Fruit fly (Drosophila melanogaster) whole organism, embryonic: Measurements from ENCODE around the gene P58IPK.

Experiments
- Blimp-1 ChIP-seq: fragments of 200-800 bp; sonication (Bioruptor generic); optimal IDR thresholded peaks from 3 replicates; lab custom pipeline; 2018; ENCODE audit warnings: missing biosample characterization, missing genetic modification characterization, mild to moderate bottlenecking, moderate library complexity, missing genetic modification reagents
- Bteb2 ChIP-seq: fragments of 200-800 bp; sonication (Bioruptor generic); optimal IDR thresholded peaks from 2 replicates; lab custom pipeline; 2016; ENCODE audit warnings: missing biosample characterization, missing genetic modification characterization
- CG10209 ChIP-seq: fragments of 200-800 bp; sonication (Bioruptor generic); optimal IDR thresholded peaks from 3 replicates; lab custom pipeline; 2017; ENCODE audit warnings: missing biosample characterization, mild to moderate bottlenecking, missing genetic modification characterization, missing genetic modification reagents
- CG10321 ChIP-seq: fragments of 200-800 bp; sonication (Bioruptor generic); IDR thresholded peaks from 2 replicates; pipeline ENCODE4 v1.3.6; 2022; ENCODE audit warnings: missing biosample characterization, missing genetic modification characterization
- CG12391 ChIP-seq: fragments of 200-800 bp; sonication (Bioruptor generic); optimal IDR thresholded peaks from 3 replicates; lab custom pipeline; 2018; ENCODE audit warnings: missing biosample characterization, mild to moderate bottlenecking, missing genetic modification characterization, moderate library complexity
- CG13123 ChIP-seq: fragments of 200-800 bp; sonication (Bioruptor generic); optimal IDR thresholded peaks from 2 replicates; lab custom pipeline; 2016; ENCODE audit warnings: missing biosample characterization, missing genetic modification characterization
- CG15269 ChIP-seq: fragments of 200-800 bp; sonication (Bioruptor generic); optimal IDR thresholded peaks from 2 replicates; lab custom pipeline; 2018; ENCODE audit warnings: missing biosample characterization, mild to moderate bottlenecking, missing genetic modification characterization, moderate library complexity
- CG15601 ChIP-seq: fragments of 200-800 bp; sonication (Bioruptor generic); optimal IDR thresholded peaks from 3 replicates; lab custom pipeline; 2019; ENCODE audit warnings: missing biosample characterization, mild to moderate bottlenecking, missing genetic modification characterization, moderate library complexity
- CG15696 ChIP-seq: fragments of 200-800 bp; sonication (Bioruptor generic); optimal IDR thresholded peaks from 2 replicates; lab custom pipeline; 2019; ENCODE audit warnings: missing biosample characterization, mild to moderate bottlenecking, missing genetic modification characterization, moderate library complexity
- CG1603 ChIP-seq: fragments of 200-800 bp; sonication (Bioruptor generic); optimal IDR thresholded peaks from 2 replicates; lab custom pipeline; 2019; ENCODE audit warnings: missing biosample characterization, mild to moderate bottlenecking, missing genetic modification characterization, moderate library complexity
- CG16779 ChIP-seq: fragments of 200-800 bp; sonication (Bioruptor generic); IDR thresholded peaks from 2 replicates; pipeline ENCODE4 v1.3.6; 2022; ENCODE audit warnings: missing biosample characterization, missing genetic modification characterization
- CG16863 ChIP-seq: fragments of 200-800 bp; sonication (Bioruptor generic); optimal IDR thresholded peaks from 3 replicates; lab custom pipeline; 2016; ENCODE audit warnings: missing biosample characterization, missing genetic modification characterization
- CG30020 ChIP-seq: fragments of 200-800 bp; optimal IDR thresholded peaks from 2 replicates; lab custom pipeline; 2019; ENCODE audit warnings: missing biosample characterization, mild to moderate bottlenecking, missing genetic modification characterization, moderate library complexity
- CG4617 ChIP-seq: fragments of 200-800 bp; sonication (Bioruptor generic); optimal IDR thresholded peaks from 3 replicates; lab custom pipeline; 2016; ENCODE audit warnings: missing biosample characterization, missing genetic modification characterization, borderline replicate concordance
- CG4730 ChIP-seq: fragments of 200-800 bp; sonication (Bioruptor generic); IDR thresholded peaks from 2 replicates; pipeline ENCODE4 v1.3.6; 2022; ENCODE audit warnings: missing biosample characterization, missing genetic modification characterization
- CG6272 ChIP-seq: fragments of 200-800 bp; sonication (Bioruptor generic); IDR thresholded peaks from 2 replicates; pipeline ENCODE4 v1.3.6; 2022; ENCODE audit warnings: missing biosample characterization, missing genetic modification characterization
- CG6765 ChIP-seq: fragments of 200-800 bp; sonication (Bioruptor generic); optimal IDR thresholded peaks from 3 replicates; lab custom pipeline; 2017; ENCODE audit warnings: missing biosample characterization, mild to moderate bottlenecking, missing genetic modification characterization
- CG6791 ChIP-seq: fragments of 200-800 bp; sonication (Bioruptor generic); IDR thresholded peaks from 3 replicates; pipeline ENCODE4 v1.3.6; 2022; ENCODE audit warnings: missing biosample characterization, missing genetic modification characterization; ENCODE audit not compliant: partially characterized antibody
- CG7357 ChIP-seq: fragments of 200-800 bp; sonication (Bioruptor generic); IDR thresholded peaks from 3 replicates; pipeline ENCODE4 v1.3.6; 2022; ENCODE audit warnings: missing biosample characterization, missing genetic modification characterization
- CG8388 ChIP-seq: fragments of 200-800 bp; sonication (Bioruptor generic); optimal IDR thresholded peaks from 2 replicates; lab custom pipeline; 2019; ENCODE audit warnings: missing biosample characterization, mild to moderate bottlenecking, missing genetic modification characterization, moderate library complexity
- CG9797 ChIP-seq: fragments of 200-800 bp; sonication (Bioruptor generic); optimal IDR thresholded peaks from 3 replicates; lab custom pipeline; 2018; ENCODE audit warnings: missing biosample characterization, mild to moderate bottlenecking, missing genetic modification characterization
- CG9876 ChIP-seq: fragments of 200-800 bp; sonication (Bioruptor generic); optimal IDR thresholded peaks from 2 replicates; lab custom pipeline; 2016; ENCODE audit warnings: missing biosample characterization, missing genetic modification characterization
- Chrac-16 ChIP-seq: fragments of 200-800 bp; sonication (Bioruptor generic); optimal IDR thresholded peaks from 3 replicates; lab custom pipeline; 2016; ENCODE audit warnings: missing biosample characterization, missing genetic modification characterization
- D ChIP-seq, 2 experiments: fragments of 200-800 bp in 1 of 2; fragments of >200 bp in 1 of 2; sonication (Bioruptor generic) in 1 of 2; optimal IDR thresholded peaks; 2 replicates in 1 of 2; 3 replicates in 1 of 2; lab custom pipeline; 2017; ENCODE audit warnings: mild to moderate bottlenecking in 1 of 2, missing biosample characterization in 1 of 2, missing genetic modification characterization in 1 of 2, missing genetic modification reagents in 1 of 2
- MBD-R2 ChIP-seq: fragments of 200-800 bp; sonication (Bioruptor generic); IDR thresholded peaks from 2 replicates; pipeline ENCODE4 v1.3.6; 2022; ENCODE audit warnings: missing biosample characterization, missing genetic modification characterization
- Mrtf ChIP-seq: fragments of 200-800 bp; sonication (Bioruptor generic); IDR thresholded peaks from 3 replicates; pipeline ENCODE4 v1.3.6; 2022; ENCODE audit warnings: missing biosample characterization, missing genetic modification characterization
- Sry-β ChIP-seq: fragments of 200-800 bp; sonication (Bioruptor generic); optimal IDR thresholded peaks from 2 replicates; lab custom pipeline; 2018; ENCODE audit warnings: missing biosample characterization, mild to moderate bottlenecking, missing genetic modification characterization, moderate library complexity
- Tbp ChIP-seq: fragments of >200 bp; optimal IDR thresholded peaks from 2 replicates; lab custom pipeline; 2018; ENCODE audit warnings: missing biosample characterization, missing genetic modification characterization
- Xbp1 ChIP-seq: fragments of 200-800 bp; sonication (Bioruptor generic); optimal IDR thresholded peaks from 3 replicates; lab custom pipeline; 2016; ENCODE audit warnings: missing biosample characterization, mild to moderate bottlenecking, missing genetic modification characterization
- al ChIP-seq: fragments of 200-800 bp; sonication (Bioruptor generic); IDR thresholded peaks from 2 replicates; pipeline ENCODE4 v1.3.6; 2022; ENCODE audit warnings: missing biosample characterization, missing genetic modification characterization
- br ChIP-seq: fragments of >200 bp; optimal IDR thresholded peaks from 2 replicates; lab custom pipeline; 2017
- dmrt99B ChIP-seq: fragments of 200-800 bp; sonication (Bioruptor generic); optimal IDR thresholded peaks from 2 replicates; lab custom pipeline; 2018; ENCODE audit warnings: missing biosample characterization, mild to moderate bottlenecking, missing genetic modification characterization, moderate library complexity
- fd3F ChIP-seq: fragments of 200-800 bp; sonication (Bioruptor generic); optimal IDR thresholded peaks from 2 replicates; lab custom pipeline; 2018; ENCODE audit warnings: missing biosample characterization, mild to moderate bottlenecking, missing genetic modification characterization, moderate library complexity
- fd64A ChIP-seq: fragments of 200-800 bp; sonication (Bioruptor generic); optimal IDR thresholded peaks from 3 replicates; lab custom pipeline; 2018; ENCODE audit warnings: missing biosample characterization, mild to moderate bottlenecking, missing genetic modification characterization
- ftz-f1 ChIP-seq: fragments of 200-800 bp; sonication (Bioruptor generic); optimal IDR thresholded peaks from 2 replicates; lab custom pipeline; 2016; ENCODE audit warnings: missing biosample characterization, missing genetic modification characterization
- gcm ChIP-seq: fragments of 200-800 bp; sonication (Bioruptor generic); optimal IDR thresholded peaks from 2 replicates; lab custom pipeline; 2019; ENCODE audit warnings: missing biosample characterization, mild to moderate bottlenecking, missing genetic modification characterization, moderate library complexity
- gem ChIP-seq: fragments of 200-800 bp; sonication (Bioruptor generic); optimal IDR thresholded peaks from 2 replicates; lab custom pipeline; 2019; ENCODE audit warnings: missing biosample characterization, mild to moderate bottlenecking, missing genetic modification characterization, moderate library complexity
- gfzf ChIP-seq: fragments of 200-800 bp; sonication (Bioruptor generic); optimal IDR thresholded peaks from 2 replicates; lab custom pipeline; 2016; ENCODE audit warnings: missing biosample characterization, mild to moderate bottlenecking, missing genetic modification characterization, moderate library complexity
- lmd ChIP-seq: fragments of 200-800 bp; sonication (Bioruptor generic); IDR thresholded peaks from 2 replicates; pipeline ENCODE4 v1.3.6; 2022; ENCODE audit warnings: missing biosample characterization, missing genetic modification characterization
- oc ChIP-seq: fragments of 200-800 bp; sonication (Bioruptor generic); optimal IDR thresholded peaks from 2 replicates; lab custom pipeline; 2018; ENCODE audit warnings: missing biosample characterization, mild to moderate bottlenecking, missing genetic modification characterization, moderate library complexity
- scrt ChIP-seq: fragments of 200-800 bp; sonication (Bioruptor generic); optimal IDR thresholded peaks from 2 replicates; lab custom pipeline; 2018; ENCODE audit warnings: missing biosample characterization, mild to moderate bottlenecking, missing genetic modification characterization, moderate library complexity
- slbo ChIP-seq: fragments of 200-800 bp; sonication (Bioruptor generic); IDR thresholded peaks from 2 replicates; pipeline ENCODE4 v1.3.6; 2022; ENCODE audit warnings: missing biosample characterization, missing genetic modification characterization
- sob ChIP-seq: fragments of 200-800 bp; sonication (Bioruptor generic); IDR thresholded peaks from 2 replicates; pipeline ENCODE4 v1.3.6; 2022; ENCODE audit warnings: missing biosample characterization, missing genetic modification characterization
- sqz ChIP-seq: fragments of 200-800 bp; sonication (Bioruptor generic); optimal IDR thresholded peaks from 3 replicates; lab custom pipeline; 2018; ENCODE audit warnings: missing biosample characterization, mild to moderate bottlenecking, missing genetic modification characterization
- stc ChIP-seq: fragments of 200-800 bp; sonication (Bioruptor generic); IDR thresholded peaks from 2 replicates; pipeline ENCODE4 v1.3.6; 2022; ENCODE audit warnings: missing biosample characterization, missing genetic modification characterization
- sug ChIP-seq: fragments of 200-800 bp; optimal IDR thresholded peaks from 2 replicates; lab custom pipeline; 2019; ENCODE audit warnings: missing biosample characterization, mild to moderate bottlenecking, missing genetic modification characterization, moderate library complexity
- tin ChIP-seq: fragments of 200-800 bp; sonication (Bioruptor generic); optimal IDR thresholded peaks from 3 replicates; lab custom pipeline; 2016; ENCODE audit warnings: missing biosample characterization, missing genetic modification characterization
- tna ChIP-seq: fragments of 200-800 bp; sonication (Bioruptor generic); IDR thresholded peaks from 2 replicates; pipeline ENCODE4 v1.3.6; 2022; ENCODE audit warnings: missing biosample characterization, missing genetic modification characterization; ENCODE audit not compliant: partially characterized antibody
- ttk ChIP-seq: fragments of 200-800 bp; sonication (Bioruptor generic); IDR thresholded peaks from 2 replicates; pipeline ENCODE4 v2.1.2; 2022; ENCODE audit warnings: missing biosample characterization, missing genetic modification characterization

Gene P58IPK

DNA sequence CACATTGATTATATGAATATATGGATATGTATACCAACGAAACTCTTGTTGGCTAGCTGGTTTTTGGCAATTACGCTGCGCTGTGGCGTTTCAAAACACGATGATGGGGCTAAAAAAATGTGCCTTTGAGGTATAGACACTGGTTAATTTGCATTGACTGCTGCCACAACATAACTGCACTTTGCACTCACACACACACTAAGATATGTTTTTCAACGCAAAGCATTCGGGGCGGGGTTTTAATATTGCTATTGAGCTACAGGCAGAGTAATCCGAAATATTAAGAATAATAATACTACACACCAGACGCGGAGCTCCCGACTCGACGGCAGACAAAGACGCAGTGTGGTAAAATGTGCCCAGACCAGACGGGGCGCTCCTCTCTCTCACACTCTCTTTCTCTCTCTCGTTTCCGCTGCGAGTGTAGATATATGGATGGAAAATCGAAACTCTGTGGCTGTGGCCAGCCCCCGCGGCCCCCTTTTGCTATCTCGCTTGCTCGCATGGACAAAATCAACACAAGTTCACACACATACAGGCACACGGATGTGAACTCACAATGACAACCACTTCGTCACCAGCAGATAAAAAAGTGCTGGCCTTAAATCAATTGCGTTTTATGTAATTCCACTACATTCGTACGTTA is 35.6 kb upstream of the P58IPK start (continued):
- TF ChIP-seq Bteb2 (no peak), CG16863 (GFP tag; lab: Kevin White, UChicago) (no peak), CG15601 (tag; lab: Kevin White, UChicago) (no peak), Sry-β (GFP tag; lab: Kevin White, UChicago) (peak; percentile 22), gcm (GFP tag; lab: Kevin White, UChicago) (peak; percentile 68), CG6791 (GFP tag; lab: Robert Waterston, UW) (no peak), CG13123 (GFP tag; lab: Kevin White, UChicago) (no peak), Blimp-1 (GFP tag; lab: Kevin White, UChicago) (no peak), fd64A (peak; percentile 65), MBD-R2 (GFP tag; lab: Robert Waterston, UW) (no peak), CG6765 (GFP tag; lab: Kevin White, UChicago) (peak; percentile 82), stc (no peak), Xbp1 (GFP tag; lab: Kevin White, UChicago) (no peak), br (lab: Kevin White, UChicago) (no peak), sob (GFP tag; lab: Robert Waterston, UW) (no peak), tna (GFP tag; lab: Robert Waterston, UW) (no peak), D (optimal IDR thresholded peaks at IDR 0.05; lab: Kevin White, UChicago) (peak; percentile 59), D (GFP tag; optimal IDR thresholded peaks at IDR 0.05; lab: Kevin White, UChicago) (peak; percentile 8), Chrac-16 (GFP tag; lab: Kevin White, UChicago) (no peak), CG1603 (tag; lab: Kevin White, UChicago) (peak; percentile 48), CG10321 (no peak), CG10209 (GFP tag; lab: Kevin White, UChicago) (no peak), slbo (no peak), CG30020 (no peak), Tbp (GFP tag; lab: Kevin White, UChicago) (no peak), oc (tag; lab: Kevin White, UChicago) (no peak), fd3F (GFP tag; lab: Kevin White, UChicago) (no peak), al (no peak), CG4730 (GFP tag; lab: Robert Waterston, UW) (no peak)

DNA sequence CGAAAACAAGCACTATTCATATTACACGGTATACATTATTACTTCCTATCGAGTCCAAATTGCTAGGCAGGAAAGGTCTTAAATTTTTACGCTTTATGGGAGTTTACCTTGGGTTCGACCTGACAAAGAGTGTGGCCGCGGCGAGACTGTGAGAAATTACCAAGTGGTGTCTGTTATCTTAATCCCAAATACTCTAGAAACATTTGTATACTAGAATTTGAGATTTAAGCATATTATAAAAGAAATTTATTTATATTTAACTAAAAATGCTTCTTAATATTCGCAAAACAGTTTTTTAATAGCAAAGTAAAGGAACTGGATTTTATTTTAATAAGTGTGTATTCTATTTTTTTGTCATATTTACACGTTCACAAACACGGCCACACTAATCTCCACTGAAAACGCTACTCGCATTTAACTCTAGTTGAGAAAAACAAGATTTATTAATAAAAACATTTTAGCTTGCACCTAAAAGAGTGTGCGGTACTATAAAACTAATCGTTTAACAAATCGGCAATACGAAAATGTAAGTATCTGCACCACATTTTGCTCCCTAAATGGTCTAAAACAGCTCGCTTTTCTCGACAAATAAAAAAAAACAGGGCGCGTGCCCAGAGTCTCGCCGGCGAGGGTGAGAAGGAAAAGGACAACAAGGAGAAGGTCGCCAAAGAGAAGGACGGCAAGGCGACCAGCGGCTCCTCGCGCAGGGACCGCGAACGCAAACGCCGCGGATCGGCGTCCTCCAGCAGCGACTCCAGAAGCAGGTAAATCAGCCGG is 34.9 kb upstream of the P58IPK start, which contains the start of the genes mura and RnpS1:
mura (minus strand) TSS at position 148 of the 777 bp plus-strand sequence.
RnpS1 (plus strand) TSS at position 376 of the 777 bp plus-strand sequence.
- TF ChIP-seq ftz-f1 (GFP tag; lab: Kevin White, UChicago) (peak; percentile 90), sqz (peak; percentile 59), CG15696 (tag; lab: Kevin White, UChicago) (peak; percentile 1), ttk (GFP tag; lab: Robert Waterston, UW) (no peak), CG4617 (no peak), CG12391 (peak; percentile 27), CG15269 (tag; lab: Kevin White, UChicago) (no peak), Mrtf (no peak), CG6272 (GFP tag; lab: Robert Waterston, UW) (no peak), sug (tag; lab: Kevin White, UChicago) (peak; percentile 61), CG7357 (GFP tag; lab: Robert Waterston, UW) (no peak), gfzf (peak; percentile 77), scrt (GFP tag; lab: Kevin White, UChicago) (no peak), CG8388 (GFP tag; lab: Kevin White, UChicago) (no peak), lmd (GFP tag; lab: Robert Waterston, UW) (no peak), CG9876 (no peak), CG9797 (GFP tag; lab: Kevin White, UChicago) (peak; percentile 89), tin (GFP tag; lab: Kevin White, UChicago) (no peak), gem (tag; lab: Kevin White, UChicago) (peak; percentile 25), CG30020 (peak; percentile 36), dmrt99B (tag; lab: Kevin White, UChicago) (no peak), CG16779 (GFP tag; lab: Robert Waterston, UW) (no peak)
